Fruit fly (Drosophila melanogaster): ENCODE measurements around the gene CG32104.
A peak's percentile ranks its signal among the peaks of the same experiment; 100 is the strongest.

Gene CG32104

DNA sequence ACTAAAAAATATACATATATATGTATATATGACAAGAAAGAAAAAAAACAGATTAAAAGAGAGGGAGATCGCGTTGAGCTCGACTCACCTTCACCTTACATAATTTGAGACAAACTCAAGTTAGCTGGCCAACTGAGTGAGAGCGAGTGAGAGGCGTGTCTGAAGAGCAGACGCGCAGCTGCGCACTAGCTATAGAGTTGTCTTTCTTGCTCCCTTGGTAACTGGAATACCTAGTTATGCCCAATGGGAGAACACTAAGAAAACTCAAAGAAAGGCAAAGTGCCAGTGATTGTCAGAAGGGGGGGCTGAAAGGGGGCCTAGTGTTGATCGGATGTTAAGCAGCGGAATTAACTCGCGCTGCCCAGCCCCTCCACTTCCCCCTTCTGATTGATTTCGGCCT, 35.3 kb upstream of the CG32104 start (continued):
- TF ChIP-seq CG7357 (GFP tag; IDR thresholded peaks at IDR 0.05): no peak
- no peak for TF ChIP-seq hbn (GFP tag; IDR thresholded peaks at IDR 0.05; ENCODE audit: partially characterized antibody)
- no peak for TF ChIP-seq Usf (GFP tag; optimal IDR thresholded peaks at IDR 0.05)
- no peak for TF ChIP-seq CG6683 (GFP tag; optimal IDR thresholded peaks at IDR 0.05)
- no peak for TF ChIP-seq lov (optimal IDR thresholded peaks at IDR 0.05)
- TF ChIP-seq lov (GFP tag; IDR thresholded peaks at IDR 0.05): no peak
- no peak for TF ChIP-seq CG10366 (GFP tag; IDR thresholded peaks at IDR 0.05)
- TF ChIP-seq CG1233 (GFP tag; optimal IDR thresholded peaks at IDR 0.05): no peak
- no peak for TF ChIP-seq Ssrp (tag; optimal IDR thresholded peaks at IDR 0.05)
- TF ChIP-seq ERR (GFP tag; optimal IDR thresholded peaks at IDR 0.05): no peak
- no peak for TF ChIP-seq sisA (GFP tag; IDR thresholded peaks at IDR 0.05)
- TF ChIP-seq Aef1 (GFP tag; IDR thresholded peaks at IDR 0.05): no peak
- no peak for TF ChIP-seq pita (GFP tag; optimal IDR thresholded peaks at IDR 0.05)
- TF ChIP-seq az2 (GFP tag; optimal IDR thresholded peaks at IDR 0.05): no peak
- no peak for TF ChIP-seq Ets65A (GFP tag)
- no peak for TF ChIP-seq CG16815 (GFP tag; optimal IDR thresholded peaks at IDR 0.05)
- TF ChIP-seq Ada2b (GFP tag; IDR thresholded peaks at IDR 0.05): no peak
- TF ChIP-seq odd (GFP tag; optimal IDR thresholded peaks at IDR 0.05): no peak
- TF ChIP-seq her (GFP tag; optimal IDR thresholded peaks at IDR 0.05): no peak
- no peak for TF ChIP-seq Gug (GFP tag; IDR thresholded peaks at IDR 0.05)
- TF ChIP-seq Sry-δ (GFP tag; optimal IDR thresholded peaks at IDR 0.05): no peak
- TF ChIP-seq CG9797 (GFP tag; optimal IDR thresholded peaks at IDR 0.05): no peak
- TF ChIP-seq Myb (GFP tag; optimal IDR thresholded peaks at IDR 0.05): no peak
- TF ChIP-seq chm (GFP tag; IDR thresholded peaks at IDR 0.05): no peak
- TF ChIP-seq nau (GFP tag; optimal IDR thresholded peaks at IDR 0.05): no peak
- no peak for TF ChIP-seq fd102C (GFP tag; optimal IDR thresholded peaks at IDR 0.05)
- TF ChIP-seq Opbp (GFP tag; IDR thresholded peaks at IDR 0.05; ENCODE audit: partially characterized antibody): peak; percentile 79; the same call in 2 of the 3 replicates
- TF ChIP-seq CG9932 (GFP tag; IDR thresholded peaks at IDR 0.05): no peak
- no peak for TF ChIP-seq CG8944 (GFP tag; optimal IDR thresholded peaks at IDR 0.05)
- no peak for TF ChIP-seq zfh1 (GFP tag; IDR thresholded peaks at IDR 0.05)
- TF ChIP-seq gt (GFP tag; IDR thresholded peaks at IDR 0.05): no peak
- no peak for TF ChIP-seq H2.0 (GFP tag; IDR thresholded peaks at IDR 0.05)
- no peak for TF ChIP-seq CG8290 (GFP tag; optimal IDR thresholded peaks at IDR 0.05)
- no peak for TF ChIP-seq CG8290 (tag; optimal IDR thresholded peaks at IDR 0.05)
- TF ChIP-seq CG3995 (GFP tag; optimal IDR thresholded peaks at IDR 0.05): no peak
- TF ChIP-seq CG7745 (tag; optimal IDR thresholded peaks at IDR 0.05): no peak
- no peak for TF ChIP-seq trh (GFP tag; optimal IDR thresholded peaks at IDR 0.05)
- no peak for TF ChIP-seq tgo (GFP tag; IDR thresholded peaks at IDR 0.05)
- peak; percentile 14 for TF ChIP-seq Jarid2 (GFP tag; optimal IDR thresholded peaks at IDR 0.05)
- no peak for TF ChIP-seq da (GFP tag; optimal IDR thresholded peaks at IDR 0.05)
- TF ChIP-seq ap (GFP tag; IDR thresholded peaks at IDR 0.05): no peak
- TF ChIP-seq chinmo (GFP tag; IDR thresholded peaks at IDR 0.05; ENCODE audit: partially characterized antibody): peak; percentile 95
- no peak for TF ChIP-seq CG12299 (tag; optimal IDR thresholded peaks at IDR 0.05)
- TF ChIP-seq ssp (GFP tag; IDR thresholded peaks at IDR 0.05): no peak
- TF ChIP-seq CG2712 (tag; optimal IDR thresholded peaks at IDR 0.05): no peak
- TF ChIP-seq CG2875 (GFP tag; optimal IDR thresholded peaks at IDR 0.05): no peak
- TF ChIP-seq HLH4C (GFP tag; IDR thresholded peaks at IDR 0.05; ENCODE audit: partially characterized antibody): no peak
- TF ChIP-seq CG6689 (GFP tag; IDR thresholded peaks at IDR 0.05): no peak
- no peak for TF ChIP-seq dpn (GFP tag; optimal IDR thresholded peaks at IDR 0.05)
- TF ChIP-seq Sox100B (GFP tag; optimal IDR thresholded peaks at IDR 0.05): no peak
- TF ChIP-seq Xbp1 (GFP tag; optimal IDR thresholded peaks at IDR 0.05): no peak
- TF ChIP-seq tup (GFP tag; optimal IDR thresholded peaks at IDR 0.05): no peak
- no peak for TF ChIP-seq CG18599 (GFP tag; optimal IDR thresholded peaks at IDR 0.05)
